Fruit fly (Drosophila melanogaster) whole organism, prepupa: ENCODE data around the gene CG6142.

Experiments used
- Blimp-1 ChIP-seq: fragments of 200-800 bp; sonication (Bioruptor generic); optimal IDR thresholded peaks from 3 replicates; lab custom pipeline; 2017; ENCODE audit warnings: missing biosample characterization, missing genetic modification characterization, mild to moderate bottlenecking, moderate library complexity, missing genetic modification reagents
- CG10631 ChIP-seq: fragments of 200-800 bp; sonication (Bioruptor generic); optimal IDR thresholded peaks from 2 replicates; lab custom pipeline; 2016; ENCODE audit warnings: missing biosample characterization, missing genetic modification characterization
- CG10669 ChIP-seq: fragments of 200-800 bp; sonication (Bioruptor generic); optimal IDR thresholded peaks from 3 replicates; lab custom pipeline; 2018; ENCODE audit warnings: missing biosample characterization, mild to moderate bottlenecking, missing genetic modification characterization, moderate library complexity
- CG11294 ChIP-seq: fragments of 200-800 bp; sonication (Bioruptor generic); IDR thresholded peaks from 2 replicates; pipeline ENCODE4 v1.3.6; 2022; ENCODE audit warnings: missing biosample characterization, missing genetic modification characterization
- CG11902 ChIP-seq: fragments of 200-800 bp; sonication (Bioruptor generic); optimal IDR thresholded peaks from 3 replicates; lab custom pipeline; 2016; ENCODE audit warnings: missing biosample characterization, missing genetic modification characterization
- CG15336 ChIP-seq: fragments of 200-800 bp; sonication (Bioruptor generic); IDR thresholded peaks from 2 replicates; pipeline ENCODE4 v1.3.6; 2022; ENCODE audit warnings: missing biosample characterization, missing genetic modification characterization
- CG1621 ChIP-seq: fragments of 200-800 bp; sonication (Bioruptor generic); optimal IDR thresholded peaks from 3 replicates; lab custom pipeline; 2018; ENCODE audit warnings: missing biosample characterization, mild to moderate bottlenecking, missing genetic modification characterization
- CG16779 ChIP-seq: fragments of 200-800 bp; sonication (Bioruptor generic); optimal IDR thresholded peaks from 3 replicates; lab custom pipeline; 2017; ENCODE audit warnings: missing biosample characterization, mild to moderate bottlenecking, missing genetic modification characterization
- CG3032 ChIP-seq: fragments of 200-800 bp; optimal IDR thresholded peaks from 2 replicates; lab custom pipeline; 2019; ENCODE audit warnings: missing biosample characterization, mild to moderate bottlenecking, missing genetic modification characterization, moderate library complexity
- CG31627 ChIP-seq: fragments of 200-800 bp; sonication (Bioruptor generic); optimal IDR thresholded peaks from 3 replicates; lab custom pipeline; 2016; ENCODE audit warnings: missing biosample characterization, missing genetic modification characterization
- CG34406 ChIP-seq: fragments of 200-800 bp; sonication (Bioruptor generic); optimal IDR thresholded peaks from 3 replicates; lab custom pipeline; 2016; ENCODE audit warnings: missing biosample characterization, missing genetic modification characterization
- CG3919 ChIP-seq: fragments of 200-800 bp; sonication (Bioruptor generic); optimal IDR thresholded peaks from 3 replicates; lab custom pipeline; 2016; ENCODE audit warnings: missing biosample characterization, missing genetic modification characterization
- CG4318 ChIP-seq: fragments of 200-800 bp; sonication (Bioruptor generic); optimal IDR thresholded peaks from 3 replicates; lab custom pipeline; 2017; ENCODE audit warnings: missing biosample characterization, mild to moderate bottlenecking, missing genetic modification characterization
- CG6163 ChIP-seq: fragments of 200-800 bp; sonication (Bioruptor generic); IDR thresholded peaks from 3 replicates; pipeline ENCODE4 v1.3.6; 2022; ENCODE audit warnings: missing biosample characterization, missing genetic modification characterization
- CG6808 ChIP-seq: fragments of 200-800 bp; sonication (Bioruptor generic); optimal IDR thresholded peaks from 3 replicates; lab custom pipeline; 2017; ENCODE audit warnings: missing biosample characterization, missing genetic modification characterization, mild to moderate bottlenecking, moderate library complexity, missing genetic modification reagents
- CG6854 ChIP-seq: fragments of 200-800 bp; sonication (Bioruptor generic); optimal IDR thresholded peaks from 2 replicates; lab custom pipeline; 2017; ENCODE audit warnings: missing biosample characterization, mild to moderate bottlenecking, missing genetic modification characterization
- CG7368 ChIP-seq: fragments of 200-800 bp; sonication (Bioruptor generic); optimal IDR thresholded peaks from 3 replicates; lab custom pipeline; 2016; ENCODE audit warnings: missing biosample characterization, missing genetic modification characterization
- CG8119 ChIP-seq: fragments of 200-800 bp; sonication (Bioruptor generic); IDR thresholded peaks from 3 replicates; pipeline ENCODE4 v1.3.6; 2022; ENCODE audit warnings: missing biosample characterization, missing genetic modification characterization
- CG8319 ChIP-seq: fragments of 200-800 bp; sonication (Bioruptor generic); optimal IDR thresholded peaks from 3 replicates; lab custom pipeline; 2016; ENCODE audit warnings: missing biosample characterization, missing genetic modification characterization
- Eip78C ChIP-seq: fragments of 200-800 bp; sonication (Bioruptor generic); peaks from one replicate; lab custom pipeline; 2016; ENCODE audit warnings: missing biosample characterization, missing genetic modification characterization
- Eip93F ChIP-seq: fragments of 200-800 bp; sonication (Bioruptor generic); optimal IDR thresholded peaks from 2 replicates; lab custom pipeline; 2016; ENCODE audit warnings: missing biosample characterization, mild to moderate bottlenecking, missing genetic modification characterization
- Ets21C ChIP-seq: fragments of 200-800 bp; sonication (Bioruptor generic); optimal IDR thresholded peaks from 3 replicates; lab custom pipeline; 2016; ENCODE audit warnings: missing biosample characterization, missing genetic modification characterization
- Ets96B ChIP-seq: fragments of 200-800 bp; optimal IDR thresholded peaks from 2 replicates; lab custom pipeline; 2019; ENCODE audit warnings: missing biosample characterization, mild to moderate bottlenecking, missing genetic modification characterization, moderate library complexity
- Gug ChIP-seq: fragments of 200-800 bp; sonication (Bioruptor generic); IDR thresholded peaks from 2 replicates; pipeline ENCODE4 v1.3.6; 2022; ENCODE audit warnings: missing biosample characterization, missing genetic modification characterization
- Hr38 ChIP-seq: sonication (Bioruptor generic); optimal IDR thresholded peaks from 2 replicates; lab custom pipeline; 2016; ENCODE audit warnings: missing biosample characterization, missing genetic modification characterization
- Hr39 ChIP-seq: fragments of 200-800 bp; sonication (Bioruptor generic); optimal IDR thresholded peaks from 2 replicates; lab custom pipeline; 2016; ENCODE audit warnings: missing biosample characterization, missing genetic modification characterization
- Hr4 ChIP-seq: fragments of 200-800 bp; sonication (Bioruptor generic); optimal IDR thresholded peaks from 3 replicates; lab custom pipeline; 2016; ENCODE audit warnings: missing biosample characterization, missing genetic modification characterization
- Lpt ChIP-seq: fragments of 200-800 bp; sonication (Bioruptor generic); optimal IDR thresholded peaks from 3 replicates; lab custom pipeline; 2016; ENCODE audit warnings: missing biosample characterization, missing genetic modification characterization
- OdsH ChIP-seq: fragments of 200-800 bp; sonication (Bioruptor generic); optimal IDR thresholded peaks from 3 replicates; lab custom pipeline; 2016; ENCODE audit warnings: missing biosample characterization, missing genetic modification characterization
- Smox ChIP-seq: fragments of 200-800 bp; sonication (Bioruptor generic); optimal IDR thresholded peaks from 3 replicates; lab custom pipeline; 2016; ENCODE audit warnings: missing biosample characterization, missing genetic modification characterization
- Sox102F ChIP-seq: fragments of 200-800 bp; sonication (Bioruptor generic); optimal IDR thresholded peaks from 2 replicates; lab custom pipeline; 2016; ENCODE audit warnings: missing biosample characterization, mild to moderate bottlenecking, missing genetic modification characterization
- Sox14 ChIP-seq: fragments of 200-800 bp; sonication (Bioruptor generic); optimal IDR thresholded peaks from 3 replicates; lab custom pipeline; 2016; ENCODE audit warnings: missing biosample characterization, missing genetic modification characterization
- Sox15 ChIP-seq: fragments of 200-800 bp; sonication (Bioruptor generic); optimal IDR thresholded peaks from 3 replicates; lab custom pipeline; 2016; ENCODE audit warnings: missing biosample characterization, missing genetic modification characterization
- achi ChIP-seq: fragments of 200-800 bp; sonication (Bioruptor generic); optimal IDR thresholded peaks from 3 replicates; lab custom pipeline; 2016; ENCODE audit warnings: missing biosample characterization, missing genetic modification characterization
- acj6 ChIP-seq: fragments of 200-800 bp; sonication (Bioruptor generic); optimal IDR thresholded peaks from 3 replicates; lab custom pipeline; 2016; ENCODE audit warnings: missing biosample characterization, missing genetic modification characterization
- dac ChIP-seq: fragments of 200-800 bp; sonication (Bioruptor generic); optimal IDR thresholded peaks from 2 replicates; lab custom pipeline; 2017; ENCODE audit warnings: missing biosample characterization, mild to moderate bottlenecking, missing genetic modification characterization
- dsx ChIP-seq: fragments of 200-800 bp; optimal IDR thresholded peaks from 3 replicates; lab custom pipeline; 2019; ENCODE audit warnings: missing biosample characterization, mild to moderate bottlenecking, missing genetic modification characterization, moderate library complexity; ENCODE audit not compliant: poor library complexity, severe bottlenecking
- eg ChIP-seq: fragments of 200-800 bp; sonication (Bioruptor generic); IDR thresholded peaks from 3 replicates; pipeline ENCODE4 v1.3.6; 2022; ENCODE audit warnings: missing biosample characterization, missing genetic modification characterization
- esn ChIP-seq: fragments of 200-800 bp; sonication (Bioruptor generic); optimal IDR thresholded peaks from 2 replicates; lab custom pipeline; 2016; ENCODE audit warnings: missing biosample characterization, mild to moderate bottlenecking, missing genetic modification characterization, moderate library complexity
- fd85E ChIP-seq: fragments of 200-800 bp; sonication (Bioruptor generic); optimal IDR thresholded peaks from 3 replicates; lab custom pipeline; 2016; ENCODE audit warnings: missing biosample characterization, missing genetic modification characterization
- pdm3 ChIP-seq: fragments of 200-800 bp; sonication (Bioruptor generic); optimal IDR thresholded peaks from 3 replicates; lab custom pipeline; 2016; ENCODE audit warnings: missing biosample characterization, missing genetic modification characterization
- spab ChIP-seq: fragments of 200-800 bp; sonication (Bioruptor generic); optimal IDR thresholded peaks from 2 replicates; lab custom pipeline; 2017; ENCODE audit warnings: missing biosample characterization, mild to moderate bottlenecking, missing genetic modification characterization, missing genetic modification reagents
- ss ChIP-seq, 2 experiments: fragments of 200-800 bp; sonication (Bioruptor generic); optimal IDR thresholded peaks; 2 replicates in 1 of 2; 3 replicates in 1 of 2; lab custom pipeline; 2017 to 2018; ENCODE audit warnings: mild to moderate bottlenecking in 2 of 2, missing biosample characterization in 2 of 2, missing genetic modification characterization in 2 of 2, moderate library complexity in 1 of 2
- topi ChIP-seq: fragments of 200-800 bp; sonication (Bioruptor generic); optimal IDR thresholded peaks from 3 replicates; lab custom pipeline; 2016; ENCODE audit warnings: missing biosample characterization, missing genetic modification characterization

Gene CG6142

dm6 chr3R:26104302-26105140 is 28.4 kb upstream of the CG6142 start (continued):
- TF ChIP-seq CG8319 (GFP tag; lab: Kevin White, UChicago) (peak; percentile 7), spab (GFP tag; lab: Kevin White, UChicago) (peak; percentile 17), esn (peak; percentile 78), Eip93F (GFP tag; lab: Kevin White, UChicago) (peak; percentile 4), dsx (peak; percentile 28), CG6163 (peak; percentile 66), acj6 (GFP tag; lab: Kevin White, UChicago) (peak; percentile 35), CG8119 (peak; percentile 56; the same call in 1 of the 3 replicates), Hr39 (GFP tag; lab: Kevin White, UChicago) (peak; percentile 71), Ets21C (GFP tag; lab: Kevin White, UChicago) (peak; percentile 69), CG16779 (no peak), CG34406 (peak; percentile 68), CG10631 (peak; percentile 38), achi (GFP tag; lab: Kevin White, UChicago) (peak; percentile 57), CG6854 (GFP tag; lab: Kevin White, UChicago) (peak; percentile 44), Smox (GFP tag; lab: Kevin White, UChicago) (peak; percentile 74), Hr38 (no peak)

dm6 chr3R:26105141-26105403 is 27.9 kb upstream of the CG6142 start:
- TF ChIP-seq esn: no peak
- no peak for TF ChIP-seq Sox102F (GFP tag; lab: Kevin White, UChicago)
- peak; percentile 16 for TF ChIP-seq Eip78C (GFP tag; lab: Kevin White, UChicago)
- TF ChIP-seq Lpt (GFP tag; lab: Kevin White, UChicago): no peak
- TF ChIP-seq Sox15: no peak
- TF ChIP-seq CG7368 (GFP tag; lab: Kevin White, UChicago): no peak
- TF ChIP-seq OdsH (GFP tag; lab: Kevin White, UChicago): no peak

dm6 chr3R:26105407-26105806 is 27.5 kb upstream of the CG6142 start:
- no peak for TF ChIP-seq Blimp-1 (GFP tag; lab: Kevin White, UChicago)
- TF ChIP-seq CG31627 (GFP tag; lab: Kevin White, UChicago): no peak
- TF ChIP-seq topi (GFP tag; lab: Kevin White, UChicago): no peak
- no peak for TF ChIP-seq CG10669 (GFP tag; lab: Kevin White, UChicago)
- no peak for TF ChIP-seq dsx
- TF ChIP-seq CG1621 (tag; lab: Kevin White, UChicago): no peak
- no peak for TF ChIP-seq Sox14
- no peak for TF ChIP-seq CG34406
- TF ChIP-seq CG8319 (GFP tag; lab: Kevin White, UChicago): no peak
- TF ChIP-seq pdm3 (GFP tag; lab: Kevin White, UChicago): no peak
- TF ChIP-seq fd85E (GFP tag; lab: Kevin White, UChicago): no peak
- TF ChIP-seq CG3032: no peak
- no peak for TF ChIP-seq dac (GFP tag; lab: Kevin White, UChicago)
- no peak for TF ChIP-seq CG6163
- no peak for TF ChIP-seq CG11902 (GFP tag; lab: Kevin White, UChicago)
- TF ChIP-seq esn: no peak
- no peak for TF ChIP-seq Hr4
- TF ChIP-seq ss (GFP tag; optimal IDR thresholded peaks at IDR 0.05; lab: Kevin White, UChicago): no peak

- TF ChIP-seq CG10631 (no peak), topi (GFP tag; lab: Kevin White, UChicago) (no peak), achi (GFP tag; lab: Kevin White, UChicago) (peak; percentile 42), CG11294 (GFP tag; lab: Robert Waterston, UW) (peak; percentile 54), CG3919 (GFP tag; lab: Kevin White, UChicago) (peak; percentile 44), CG6163 (peak; percentile 64; the same call in 2 of the 3 replicates), CG6808 (no peak), OdsH (GFP tag; lab: Kevin White, UChicago) (peak; percentile 27), CG8119 (peak; percentile 63; the same call in 2 of the 3 replicates), CG7368 (GFP tag; lab: Kevin White, UChicago) (no peak), Ets96B (tag; lab: Kevin White, UChicago) (peak; percentile 34), Gug (GFP tag; lab: Robert Waterston, UW) (peak; percentile 38; the same call in 1 of the 2 replicates), Hr4 (peak; percentile 43), Ets21C (GFP tag; lab: Kevin White, UChicago) (no peak), CG10669 (GFP tag; lab: Kevin White, UChicago) (peak; percentile 36), CG4318 (GFP tag; lab: Kevin White, UChicago) (peak; percentile 14), Eip78C (GFP tag; lab: Kevin White, UChicago) (peak; percentile 76), CG15336 (GFP tag; lab: Robert Waterston, UW) (peak; percentile 68), eg (peak; percentile 83), Lpt (GFP tag; lab: Kevin White, UChicago) (peak; percentile 45), spab (GFP tag; lab: Kevin White, UChicago) (peak; percentile 4)
Observed at dm6 chr3R:26105924-26106494, 26.9 kb upstream of the CG6142 start.
